Worm (Caenorhabditis elegans): Measurements from ENCODE around the gene cdk-1.

Gene cdk-1

DNA sequence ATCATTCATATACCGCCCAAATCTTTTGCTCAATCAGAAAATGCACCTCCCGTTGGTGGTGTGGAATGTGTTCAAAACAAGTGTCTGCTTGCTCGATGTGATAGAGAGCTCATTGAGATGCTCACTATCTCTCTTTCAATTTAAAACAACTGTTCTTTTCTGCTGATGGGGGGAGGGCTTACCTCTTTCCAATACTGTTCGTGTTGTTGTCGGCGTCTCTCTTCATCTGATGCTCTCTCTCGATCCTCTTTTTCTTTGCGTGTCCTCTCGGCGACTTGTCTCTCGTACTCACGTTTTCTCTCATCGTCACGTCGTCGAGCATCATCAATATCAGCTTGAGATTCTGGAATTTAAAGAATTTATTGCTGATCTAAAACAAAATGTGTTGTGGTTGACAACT is 5.3 kb upstream of the cdk-1 start (continued):
- peak in 1 of 3 experiments; percentile 5 for TF ChIP-seq dpl-1 (GFP tag; optimal IDR thresholded peaks at IDR 0.05)
- no peak for TF ChIP-seq ceh-90 (tag; optimal IDR thresholded peaks at IDR 0.05)
- no peak for TF ChIP-seq egl-27 (tag; optimal IDR thresholded peaks at IDR 0.05)
- TF ChIP-seq hpl-2 (GFP tag; optimal IDR thresholded peaks at IDR 0.05) = no peak
- no peak for TF ChIP-seq unc-98 (GFP tag; IDR thresholded peaks at IDR 0.05)
- peak; percentile 20 for TF ChIP-seq lir-3 (tag; optimal IDR thresholded peaks at IDR 0.05; ENCODE audit: poor library complexity)
- TF ChIP-seq aha-1 (tag; optimal IDR thresholded peaks at IDR 0.05) = no peak
- TF ChIP-seq ets-5 (GFP tag; IDR thresholded peaks at IDR 0.05) = no peak
- TF ChIP-seq nhr-12 (tag; optimal IDR thresholded peaks at IDR 0.05) = no peak
- no peak for TF ChIP-seq nhr-90 (tag; optimal IDR thresholded peaks at IDR 0.05; ENCODE audit: poor library complexity)
- no peak for TF ChIP-seq mdl-1 (tag; optimal IDR thresholded peaks at IDR 0.05)
- TF ChIP-seq hlh-17 (GFP tag; optimal IDR thresholded peaks at IDR 0.05; ENCODE audit: borderline replicate concordance) = no peak
- TF ChIP-seq nhr-71 (tag; optimal IDR thresholded peaks at IDR 0.05) = peak; percentile 75
- TF ChIP-seq fkh-10 (GFP tag; optimal IDR thresholded peaks at IDR 0.05) = no peak
- no peak for TF ChIP-seq sox-4 (tag; optimal IDR thresholded peaks at IDR 0.05)
- TF ChIP-seq aly-2 (tag; optimal IDR thresholded peaks at IDR 0.05) = no peak
- TF ChIP-seq tlp-1 (tag; optimal IDR thresholded peaks at IDR 0.05) = no peak
- peak; percentile 69 for TF ChIP-seq lin-39 (tag; optimal IDR thresholded peaks at IDR 0.05)
- peak; percentile 32 to 52 for TF ChIP-seq efl-1 (optimal IDR thresholded peaks at IDR 0.05)
- TF ChIP-seq efl-1 (GFP tag; optimal IDR thresholded peaks at IDR 0.05 in 1 of 2) = peak in 1 of 2 experiments; percentile 88
- no peak for TF ChIP-seq lin-13 (GFP tag; optimal IDR thresholded peaks at IDR 0.05)
- TF ChIP-seq lin-14 (GFP tag; optimal IDR thresholded peaks at IDR 0.05) = peak; percentile 77
- TF ChIP-seq grh-1 (GFP tag; IDR thresholded peaks at IDR 0.05) = no peak
- no peak for TF ChIP-seq hlh-4 (tag; optimal IDR thresholded peaks at IDR 0.05)
- TF ChIP-seq nhr-237 (tag; optimal IDR thresholded peaks at IDR 0.05) = no peak
- peak; percentile 77 for TF ChIP-seq rnt-1 (tag; optimal IDR thresholded peaks at IDR 0.05)
- no peak for TF ChIP-seq ama-1 (optimal IDR thresholded peaks at IDR 0.05)
- no peak for TF ChIP-seq unc-86 (tag; optimal IDR thresholded peaks at IDR 0.05)
- peak; percentile 32 for TF ChIP-seq snu-23 (GFP tag; optimal IDR thresholded peaks at IDR 0.05)
- TF ChIP-seq nhr-85 (tag) = no peak
- TF ChIP-seq ztf-11 (tag; optimal IDR thresholded peaks at IDR 0.05) = no peak
- no peak for TF ChIP-seq ceh-82 (tag; optimal IDR thresholded peaks at IDR 0.05)
- TF ChIP-seq vab-15 (tag; optimal IDR thresholded peaks at IDR 0.05) = no peak
- TF ChIP-seq isw-1 (GFP tag; IDR thresholded peaks at IDR 0.05) = no peak
- peak; percentile 15 for TF ChIP-seq mep-1 (tag; optimal IDR thresholded peaks at IDR 0.05)
- no peak for TF ChIP-seq nhr-84 (tag; optimal IDR thresholded peaks at IDR 0.05)
- TF ChIP-seq sup-37 (GFP tag; optimal IDR thresholded peaks at IDR 0.05) = no peak
- peak in 1 of 2 experiments; percentile 9 for TF ChIP-seq lsy-2 (tag; optimal IDR thresholded peaks at IDR 0.05)
- no peak for TF ChIP-seq C34B4.2 (tag; optimal IDR thresholded peaks at IDR 0.05)
- no peak for TF ChIP-seq C16A3.4 (tag; optimal IDR thresholded peaks at IDR 0.05)
- TF ChIP-seq elt-3 (tag; optimal IDR thresholded peaks at IDR 0.05) = no peak
- no peak for TF ChIP-seq snpc-4 (tag; optimal IDR thresholded peaks at IDR 0.05)
- TF ChIP-seq pax-3 (tag; optimal IDR thresholded peaks at IDR 0.05) = no peak
- peak; percentile 47 for TF ChIP-seq nhr-19 (GFP tag; conservative IDR thresholded peaks at IDR 0.05)
- no peak for TF ChIP-seq ceh-8 (GFP tag; optimal IDR thresholded peaks at IDR 0.05)
- no peak for TF ChIP-seq F16B12.6 (tag; optimal IDR thresholded peaks at IDR 0.05)
- TF ChIP-seq ceh-63 (GFP tag; optimal IDR thresholded peaks at IDR 0.05) = no peak
- TF ChIP-seq nhr-77 (tag; optimal IDR thresholded peaks at IDR 0.05) = no peak
